Worm (Caenorhabditis elegans): ENCODE results near the gene cylc-1.
"Not testable (repeated sequence)": the region's sequence is repeated elsewhere in the genome, so short reads cannot be mapped to it uniquely, and the experiment has no call there.

ce11 chrIV:5218496-5218895 is 7.1 kb downstream of the cylc-1 start, which contains the start of gene nsph-4.2:
- not testable (repeated sequence) for TF ChIP-seq mes-2 (tag; optimal IDR thresholded peaks at IDR 0.05; ENCODE audit: poor library complexity, severe bottlenecking); ceh-20 (GFP tag; IDR thresholded peaks at IDR 0.05); fos-1 (tag; optimal IDR thresholded peaks at IDR 0.05); ZK546.5 (tag; optimal IDR thresholded peaks at IDR 0.05); egl-43 (GFP tag; IDR thresholded peaks at IDR 0.05); zfp-3 (GFP tag; conservative IDR thresholded peaks at IDR 0.05)

All from whole organism, L4 larva.